Worm (Caenorhabditis elegans) whole organism, L4 larva: ENCODE results near the gene pzf-1.
A peak's percentile ranks its signal among the peaks of the same experiment; 100 is the strongest.

ENCODE experiments used
- F49E8.2 ChIP-seq: sonication (generic microtip); optimal IDR thresholded peaks from 2 replicates; lab custom pipeline; 2016; ENCODE audit warnings: missing compliant biosample characterization, mild to moderate bottlenecking, missing genetic modification characterization, borderline replicate concordance
- ZK337.2 ChIP-seq: fragments of 200-800 bp; sonication (Bioruptor generic); IDR thresholded peaks from 2 replicates; pipeline ENCODE4 v1.3.6; 2022; ENCODE audit warnings: missing genetic modification reagents, missing genetic modification characterization, missing compliant biosample characterization
- ZK546.5 ChIP-seq, 2 experiments: sonication (generic microtip); optimal IDR thresholded peaks; 2 replicates each; lab custom pipeline; 2017; ENCODE audit warnings: missing biosample characterization in 2 of 2, missing genetic modification characterization in 2 of 2
- aha-1 ChIP-seq: fragments of 150-350 bp; peaks from one replicate; lab custom pipeline; 2014; ENCODE audit warnings: missing biosample characterization, missing genetic modification characterization
- arid-1 ChIP-seq: fragments of 200-800 bp; sonication (Bioruptor generic); conservative IDR thresholded peaks from 2 replicates; pipeline ENCODE4 v1.3.6; 2022; ENCODE audit warnings: missing genetic modification reagents, missing genetic modification characterization, missing compliant biosample characterization
- attf-4 ChIP-seq: sonication (generic microtip); optimal IDR thresholded peaks from 3 replicates; lab custom pipeline; 2017; ENCODE audit warnings: missing biosample characterization, missing genetic modification characterization
- ceh-20 ChIP-seq: fragments of 200-800 bp; sonication (Bioruptor generic); IDR thresholded peaks from 2 replicates; pipeline ENCODE4 v1.3.6; 2022; ENCODE audit warnings: missing genetic modification reagents, missing genetic modification characterization, missing compliant biosample characterization
- ces-1 ChIP-seq: fragments of 150-350 bp; sonication (generic microtip); optimal IDR thresholded peaks from 4 replicates; lab custom pipeline; 2014; ENCODE audit warnings: missing biosample characterization, missing genetic modification reagents, missing genetic modification characterization
- ctbp-1 ChIP-seq: fragments of 200-800 bp; sonication (Bioruptor generic); IDR thresholded peaks from 2 replicates; pipeline ENCODE4 v1.3.6; 2022; ENCODE audit warnings: missing genetic modification reagents, missing genetic modification characterization, missing compliant biosample characterization
- daf-16 ChIP-seq, 3 experiments: sonication (generic microtip); optimal IDR thresholded peaks; 2 replicates each; lab custom pipeline; 2016 to 2017; ENCODE audit warnings: missing genetic modification characterization in 3 of 3, missing genetic modification reagents in 3 of 3, mild to moderate bottlenecking in 2 of 3, missing compliant biosample characterization in 2 of 3, missing biosample characterization in 1 of 3, moderate library complexity in 1 of 3
- daf-8 ChIP-seq: fragments of 200-800 bp; sonication (Bioruptor generic); IDR thresholded peaks from 2 replicates; pipeline ENCODE4 v1.3.6; 2022; ENCODE audit warnings: missing genetic modification characterization, missing compliant biosample characterization
- dmd-6 ChIP-seq: fragments of 200-800 bp; sonication (Bioruptor generic); IDR thresholded peaks from 2 replicates; pipeline ENCODE4 v1.3.6; 2022; ENCODE audit warnings: missing genetic modification reagents, missing genetic modification characterization, missing compliant biosample characterization
- dmd-8 ChIP-seq: fragments of 200-800 bp; sonication (Bioruptor generic); IDR thresholded peaks from 2 replicates; pipeline ENCODE4 v1.3.6; 2022; ENCODE audit warnings: missing genetic modification characterization, missing compliant biosample characterization
- dmd-9 ChIP-seq: fragments of 200-800 bp; sonication (Bioruptor generic); IDR thresholded peaks from 2 replicates; pipeline ENCODE4 v1.3.6; 2022; ENCODE audit warnings: missing genetic modification reagents, missing genetic modification characterization, missing compliant biosample characterization
- dpl-1 ChIP-seq: fragments of 150-350 bp; optimal IDR thresholded peaks from 2 replicates; lab custom pipeline; 2014; ENCODE audit warnings: missing biosample characterization, missing genetic modification reagents, missing genetic modification characterization
- egl-43 ChIP-seq: fragments of 200-800 bp; sonication (Bioruptor generic); IDR thresholded peaks from 2 replicates; pipeline ENCODE4 v1.3.6; 2022; ENCODE audit warnings: missing genetic modification reagents, missing genetic modification characterization, missing compliant biosample characterization
- fkh-10 ChIP-seq: fragments of 150-350 bp; optimal IDR thresholded peaks from 2 replicates; lab custom pipeline; 2014; ENCODE audit warnings: missing biosample characterization, missing genetic modification reagents, missing genetic modification characterization
- hlh-11 ChIP-seq: fragments of 200-800 bp; sonication (Bioruptor generic); optimal IDR thresholded peaks from 2 replicates; lab custom pipeline; 2018; ENCODE audit warnings: mild to moderate bottlenecking, missing genetic modification characterization, missing compliant biosample characterization
- lin-1 ChIP-seq: fragments of 200-800 bp; sonication (Bioruptor generic); IDR thresholded peaks from 2 replicates; pipeline ENCODE4 v1.3.6; 2022; ENCODE audit warnings: missing genetic modification reagents, missing genetic modification characterization, missing compliant biosample characterization
- lin-38 ChIP-seq: fragments of 200-800 bp; sonication (Bioruptor generic); IDR thresholded peaks from 2 replicates; pipeline ENCODE4 v1.3.6; 2022; ENCODE audit warnings: missing genetic modification reagents, missing genetic modification characterization, missing compliant biosample characterization
- lsy-2 ChIP-seq, 2 experiments: fragments of 150-350 bp in 1 of 2; sonication (generic microtip) in 1 of 2; optimal IDR thresholded peaks; 2 replicates each; lab custom pipeline; 2014 to 2017; ENCODE audit warnings: missing biosample characterization in 2 of 2, missing genetic modification characterization in 2 of 2
- madf-5 ChIP-seq, 2 experiments: fragments of 200-800 bp; sonication (Bioruptor generic); IDR thresholded peaks; 2 replicates each; pipeline ENCODE4 v1.3.6; 2022; ENCODE audit warnings: missing compliant biosample characterization in 2 of 2, missing genetic modification characterization in 2 of 2
- nhr-28 ChIP-seq: fragments of 150-350 bp; optimal IDR thresholded peaks from 2 replicates; lab custom pipeline; 2014; ENCODE audit warnings: missing biosample characterization, missing genetic modification characterization
- nhr-6 ChIP-seq: fragments of 150-350 bp; optimal IDR thresholded peaks from 2 replicates; lab custom pipeline; 2014; ENCODE audit warnings: missing biosample characterization, missing genetic modification characterization
- nhr-77 ChIP-seq: fragments of 150-350 bp; optimal IDR thresholded peaks from 2 replicates; lab custom pipeline; 2014; ENCODE audit warnings: missing biosample characterization, missing genetic modification characterization
- sdz-12 ChIP-seq: fragments of 200-800 bp; sonication (Bioruptor generic); optimal IDR thresholded peaks from 2 replicates; lab custom pipeline; 2018; ENCODE audit warnings: mild to moderate bottlenecking, missing genetic modification characterization, missing compliant biosample characterization
- set-16 ChIP-seq: fragments of 200-800 bp; sonication (Bioruptor generic); IDR thresholded peaks from 2 replicates; pipeline ENCODE4 v1.3.6; 2022; ENCODE audit warnings: missing genetic modification reagents, missing genetic modification characterization, missing compliant biosample characterization
- snpc-1.2 ChIP-seq: fragments of 200-800 bp; sonication (Bioruptor generic); IDR thresholded peaks from 2 replicates; pipeline ENCODE4 v1.3.6; 2022; ENCODE audit warnings: missing genetic modification reagents, missing genetic modification characterization, missing compliant biosample characterization
- unc-130 ChIP-seq: sonication (generic microtip); optimal IDR thresholded peaks from 2 replicates; lab custom pipeline; 2016; ENCODE audit warnings: missing genetic modification reagents, missing genetic modification characterization, missing compliant biosample characterization
- unc-62 ChIP-seq, 3 experiments: fragments of 150-350 bp in 1 of 3; sonication (generic microtip); optimal IDR thresholded peaks in 2 of 3; peaks in 1 of 3; 1 replicate in 1 of 3; 2 replicates in 2 of 3; lab custom pipeline; 2014 to 2017; ENCODE audit warnings: missing biosample characterization in 3 of 3, missing genetic modification characterization in 3 of 3, missing genetic modification reagents in 3 of 3, missing genotype in 1 of 3
- vab-7 ChIP-seq: fragments of 200-800 bp; sonication (Bioruptor generic); IDR thresholded peaks from 2 replicates; pipeline ENCODE4 v1.3.6; 2022; ENCODE audit warnings: missing genetic modification reagents, missing genetic modification characterization, missing compliant biosample characterization
- zag-1 ChIP-seq: fragments of 150-350 bp; optimal IDR thresholded peaks from 2 replicates; lab custom pipeline; 2014; ENCODE audit warnings: missing biosample characterization, missing genetic modification characterization
- zfp-2 ChIP-seq: sonication (generic microtip); optimal IDR thresholded peaks from 2 replicates; lab custom pipeline; 2016; ENCODE audit warnings: mild to moderate bottlenecking, missing genetic modification characterization, missing compliant biosample characterization

The pzf-1 gene

DNA sequence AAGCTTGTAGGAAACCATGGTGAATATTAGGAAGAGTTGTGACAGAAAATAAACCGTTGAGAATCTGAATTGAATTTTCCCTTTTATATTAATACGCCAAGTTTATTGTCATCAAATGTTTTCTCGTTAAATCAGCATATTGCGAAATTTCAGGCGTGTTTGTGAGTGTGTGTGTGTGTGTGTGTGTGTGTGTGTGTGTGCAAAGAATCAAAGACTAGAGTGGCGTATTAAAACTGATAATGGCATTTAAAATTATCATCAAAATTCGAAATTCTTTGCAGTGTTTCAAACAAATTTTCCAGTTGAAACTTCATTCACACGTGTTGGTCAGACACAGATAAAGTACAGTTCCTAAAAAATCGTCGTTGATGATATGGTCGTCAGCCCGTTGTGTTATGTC is 12.3 kb downstream of the pzf-1 start, which contains the start of gene gst-38 (continued):
- TF ChIP-seq hlh-11 (tag; lab: Kevin White, UChicago) (peak; percentile 32), ctbp-1 (GFP tag; lab: Robert Waterston, UW) (no peak), dpl-1 (GFP tag; lab: Kevin White, UChicago) (no peak), unc-130 (no peak), egl-43 (GFP tag; lab: Robert Waterston, UW) (no peak), nhr-28 (tag; lab: Kevin White, UChicago) (peak; percentile 71), aha-1 (no peak), nhr-6 (tag; lab: Kevin White, UChicago) (no peak), sdz-12 (GFP tag; lab: Kevin White, UChicago) (no peak), arid-1 (GFP tag; lab: Robert Waterston, UW) (no peak)

DNA sequence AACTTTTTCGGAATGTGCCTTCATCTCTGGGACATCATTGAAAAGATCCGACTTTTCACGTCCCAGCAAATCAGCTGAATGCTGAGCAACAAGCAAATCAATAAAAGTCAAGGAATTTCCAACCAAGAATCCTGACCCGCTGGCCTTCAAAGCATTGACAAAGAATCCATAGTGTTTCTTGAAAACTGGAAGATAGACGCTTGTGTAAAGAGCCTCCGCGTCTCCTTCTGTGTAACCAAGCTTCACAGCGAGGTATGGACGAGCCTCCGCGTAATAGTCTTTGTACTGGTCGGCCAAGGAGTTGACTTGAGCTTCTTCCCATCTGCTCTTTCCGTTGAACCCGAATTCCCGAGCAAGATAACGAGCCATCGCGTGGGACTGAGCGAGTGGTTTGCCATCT is 12.9 kb downstream of the pzf-1 start:
- TF ChIP-seq unc-130, result no peak
- peak in 1 of 2 experiments; percentile 92 for TF ChIP-seq unc-62 (GFP tag; optimal IDR thresholded peaks at IDR 0.05 in 1 of 2; lab: Kevin White, UChicago)
- no peak for TF ChIP-seq unc-62 (tag; optimal IDR thresholded peaks at IDR 0.05; lab: Kevin White, UChicago)

ce11 chrV:15914774-15915173 is 13.5 kb downstream of the pzf-1 start:
- no peak for TF ChIP-seq nhr-77 (tag; lab: Kevin White, UChicago)
- TF ChIP-seq vab-7 (GFP tag; lab: Robert Waterston, UW), result no peak; the same call in 1 of the 2 replicates
- TF ChIP-seq snpc-1.2, result no peak
- TF ChIP-seq dmd-8, result 0 out of 2 replicates have a peak, but pooled peaks have one; percentile 23
- no peak for TF ChIP-seq ces-1 (GFP tag; lab: Kevin White, UChicago)
- peak; percentile 57 for TF ChIP-seq set-16 (GFP tag; lab: Robert Waterston, UW)
- no peak for TF ChIP-seq daf-16 (GFP tag; optimal IDR thresholded peaks at IDR 0.05; lab: Kevin White, UChicago)
- TF ChIP-seq daf-16 (tag; optimal IDR thresholded peaks at IDR 0.05; lab: Kevin White, UChicago), result no peak

ce11 chrV:15913714-15914113 is 14.5 kb downstream of the pzf-1 start, which contains the start of gene F35E8.7:
TSS of gene F35E8.7 (plus strand) at chrV:15914014.
- no peak for TF ChIP-seq zag-1
- TF ChIP-seq attf-4 (tag; lab: Kevin White, UChicago), result no peak
- no peak for TF ChIP-seq lin-1 (GFP tag; lab: Robert Waterston, UW)
- TF ChIP-seq dmd-6 (GFP tag; lab: Robert Waterston, UW), result no peak
- TF ChIP-seq unc-62 (GFP tag; optimal IDR thresholded peaks at IDR 0.05 in 1 of 2; lab: Kevin White, UChicago), result no peak
- TF ChIP-seq unc-62 (tag; optimal IDR thresholded peaks at IDR 0.05; lab: Kevin White, UChicago), result no peak
- no peak for TF ChIP-seq madf-5 (GFP tag; IDR thresholded peaks at IDR 0.05; lab: Robert Waterston, UW)
- TF ChIP-seq fkh-10, result no peak
- TF ChIP-seq ZK546.5 (tag; optimal IDR thresholded peaks at IDR 0.05; lab: Kevin White, UChicago), result no peak
- TF ChIP-seq F49E8.2 (tag; lab: Kevin White, UChicago), result no peak
- no peak for TF ChIP-seq daf-16 (GFP tag; optimal IDR thresholded peaks at IDR 0.05; lab: Kevin White, UChicago)
- TF ChIP-seq daf-16 (tag; optimal IDR thresholded peaks at IDR 0.05; lab: Kevin White, UChicago), result no peak
- no peak for TF ChIP-seq ceh-20
- TF ChIP-seq lin-38 (GFP tag; lab: Robert Waterston, UW), result no peak
- no peak for TF ChIP-seq ZK337.2 (GFP tag; lab: Robert Waterston, UW)
- no peak for TF ChIP-seq zfp-2 (tag; lab: Kevin White, UChicago)
- no peak for TF ChIP-seq daf-8 (GFP tag; lab: Robert Waterston, UW)
- TF ChIP-seq dmd-9, result no peak

ce11 chrV:15912677-15913076 is 15.5 kb downstream of the pzf-1 start:
- TF ChIP-seq lsy-2 (tag; optimal IDR thresholded peaks at IDR 0.05; lab: Kevin White, UChicago) (no peak), set-16 (GFP tag; lab: Robert Waterston, UW) (peak; percentile 58)
- TF ChIP-seq, all 104 proteins: peak for 1
